Worm (Caenorhabditis elegans) whole organism, late embryonic: ENCODE data around the gene C08G5.6.

ENCODE experiments used
- F13H6.1 ChIP-seq: sonication (generic microtip); optimal IDR thresholded peaks from 2 replicates; lab custom pipeline; 2016; ENCODE audit warnings: missing genetic modification characterization, missing compliant biosample characterization
- ama-1 ChIP-seq: fragments of 150-350 bp; optimal IDR thresholded peaks from 2 replicates; lab custom pipeline; 2014
- ceh-14 ChIP-seq: sonication (generic microtip); optimal IDR thresholded peaks from 2 replicates; lab custom pipeline; 2016; ENCODE audit warnings: missing genotype, missing genetic modification characterization, missing compliant biosample characterization
- elt-4 ChIP-seq: sonication (generic microtip); optimal IDR thresholded peaks from 2 replicates; lab custom pipeline; 2016; ENCODE audit warnings: missing genetic modification characterization, missing compliant biosample characterization
- gmeb-2 ChIP-seq: sonication (generic microtip); optimal IDR thresholded peaks from 2 replicates; lab custom pipeline; 2016; ENCODE audit warnings: missing genetic modification characterization, inconsistent platforms, missing compliant biosample characterization
- pros-1 ChIP-seq: fragments of 150-350 bp; optimal IDR thresholded peaks from 2 replicates; lab custom pipeline; 2014; ENCODE audit warnings: missing biosample characterization, missing genetic modification reagents, missing genetic modification characterization
- tbx-7 ChIP-seq: sonication (generic microtip); optimal IDR thresholded peaks from 2 replicates; lab custom pipeline; 2016; ENCODE audit warnings: missing genotype, missing genetic modification characterization, missing compliant biosample characterization

DNA sequence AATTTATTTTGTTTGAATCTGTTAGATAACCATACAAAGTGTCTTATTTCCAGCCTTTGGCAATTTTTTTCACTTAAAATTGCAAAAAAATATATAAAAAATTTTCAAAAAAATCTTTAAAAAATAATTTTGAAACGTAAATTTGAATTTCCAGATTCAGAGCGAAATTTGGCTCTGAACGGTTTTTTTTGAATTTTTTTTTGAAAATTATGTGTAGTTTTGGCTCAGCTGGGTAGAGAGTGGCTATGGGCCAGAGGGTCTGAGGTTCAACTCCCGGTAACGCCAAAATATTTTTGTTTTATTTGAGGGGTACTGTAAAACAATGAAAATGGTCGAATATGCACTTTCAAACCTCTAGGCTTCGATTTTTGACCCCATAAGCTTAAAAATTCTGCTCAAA is 16.9 kb upstream of the C08G5.6 start:
- TF ChIP-seq ceh-14: no peak
- no peak for TF ChIP-seq elt-4 (tag; lab: Kevin White, UChicago)
- TF ChIP-seq pros-1 (tag; lab: Kevin White, UChicago): no peak
- TF ChIP-seq tbx-7 (tag; lab: Kevin White, UChicago): no peak
- TF ChIP-seq ama-1: no peak
- no peak for TF ChIP-seq F13H6.1 (tag; lab: Kevin White, UChicago)
- TF ChIP-seq gmeb-2: no peak
